Fruit fly (Drosophila melanogaster): ENCODE measurements around the gene Hsp67Bc.

The Hsp67Bc gene

dm6 chr3L:9333745-9334382 lies 38.4 kb downstream of the Hsp67Bc start, which contains the start of gene PGRP-LA (continued):
- TF ChIP-seq CG30403 (GFP tag; optimal IDR thresholded peaks at IDR 0.05) (peak; percentile 12), h (optimal IDR thresholded peaks at IDR 0.05) (no peak), CG2129 (GFP tag; IDR thresholded peaks at IDR 0.05; ENCODE audit: partially characterized antibody) (no peak), CG18262 (tag; optimal IDR thresholded peaks at IDR 0.05) (no peak), fd102C (GFP tag; optimal IDR thresholded peaks at IDR 0.05) (no peak), Aef1 (GFP tag; IDR thresholded peaks at IDR 0.05) (peak; percentile 37; the same call in 1 of the 3 replicates), CG17802 (tag; optimal IDR thresholded peaks at IDR 0.05) (no peak), Hr3 (GFP tag; optimal IDR thresholded peaks at IDR 0.05) (peak; percentile 4), row (GFP tag; IDR thresholded peaks at IDR 0.05) (0 out of 3 replicates have a peak, but pooled peaks have one; percentile 9), rib (GFP tag; IDR thresholded peaks at IDR 0.05) (no peak), Dip3 (GFP tag; optimal IDR thresholded peaks at IDR 0.05) (no peak), prd (optimal IDR thresholded peaks at IDR 0.05) (no peak), prd (GFP tag; IDR thresholded peaks at IDR 0.05) (no peak), CG6854 (GFP tag; optimal IDR thresholded peaks at IDR 0.05) (no peak), CG4404 (GFP tag; IDR thresholded peaks at IDR 0.05) (no peak), trh (GFP tag; optimal IDR thresholded peaks at IDR 0.05) (no peak), stc (GFP tag; IDR thresholded peaks at IDR 0.05) (no peak), CG7839 (tag; optimal IDR thresholded peaks at IDR 0.05) (peak; percentile 52), CG11504 (tag; optimal IDR thresholded peaks at IDR 0.05) (peak; percentile 45), fd96Cb (tag; optimal IDR thresholded peaks at IDR 0.05) (no peak), CG12236 (GFP tag; optimal IDR thresholded peaks at IDR 0.05) (no peak), CG4854 (GFP tag; optimal IDR thresholded peaks at IDR 0.05) (no peak), chif (GFP tag; optimal IDR thresholded peaks at IDR 0.05) (no peak), CG1024 (GFP tag; IDR thresholded peaks at IDR 0.05) (0 out of 2 replicates have a peak, but pooled peaks have one; percentile 22), Lhr (GFP tag; optimal IDR thresholded peaks at IDR 0.05) (no peak), crc (GFP tag; optimal IDR thresholded peaks at IDR 0.05) (no peak), Abd-B (GFP tag; optimal IDR thresholded peaks at IDR 0.05) (no peak), NfI (GFP tag; optimal IDR thresholded peaks at IDR 0.05) (peak; percentile 46), jing (GFP tag; optimal IDR thresholded peaks at IDR 0.05) (no peak), hkb (optimal IDR thresholded peaks at IDR 0.05) (no peak), hkb (GFP tag; IDR thresholded peaks at IDR 0.05) (no peak), CG14441 (GFP tag; IDR thresholded peaks at IDR 0.05) (0 out of 2 replicates have a peak, but pooled peaks have one; percentile 52), CG11398 (GFP tag; optimal IDR thresholded peaks at IDR 0.05) (no peak), CG8281 (tag; optimal IDR thresholded peaks at IDR 0.05) (no peak), eve (GFP tag; optimal IDR thresholded peaks at IDR 0.05) (no peak), lab (GFP tag; optimal IDR thresholded peaks at IDR 0.05) (peak; percentile 46), ewg (GFP tag; optimal IDR thresholded peaks at IDR 0.05) (peak; percentile 11), MTF-1 (GFP tag; optimal IDR thresholded peaks at IDR 0.05; ENCODE audit: borderline replicate concordance) (peak; percentile 19), CG2712 (tag; optimal IDR thresholded peaks at IDR 0.05) (no peak), ato (GFP tag; IDR thresholded peaks at IDR 0.05; ENCODE audit: partially characterized antibody) (no peak), CG9876 (GFP tag; optimal IDR thresholded peaks at IDR 0.05) (no peak), Dp (GFP tag; optimal IDR thresholded peaks at IDR 0.05) (peak; percentile 9), az2 (GFP tag; optimal IDR thresholded peaks at IDR 0.05) (peak; percentile 1), Vsx1 (GFP tag; optimal IDR thresholded peaks at IDR 0.05) (no peak), CG17568 (GFP tag; optimal IDR thresholded peaks at IDR 0.05) (no peak), CG17361 (GFP tag; IDR thresholded peaks at IDR 0.05) (no peak), shn (GFP tag; optimal IDR thresholded peaks at IDR 0.05) (no peak), CG10959 (GFP tag; IDR thresholded peaks at IDR 0.05) (no peak), ara (GFP tag; IDR thresholded peaks at IDR 0.05) (no peak), pho (GFP tag; optimal IDR thresholded peaks at IDR 0.05) (no peak), Sry-δ (GFP tag; optimal IDR thresholded peaks at IDR 0.05) (no peak)

Measured in whole organism, embryonic.